Worm (Caenorhabditis elegans) whole organism, L1 larva: Measurements from ENCODE around the gene pqbp-1.1.

ENCODE experiments used
- C04F5.9 ChIP-seq: sonication (generic microtip); optimal IDR thresholded peaks from 2 replicates; lab custom pipeline; 2016; ENCODE audit warnings: missing genetic modification characterization, missing compliant biosample characterization
- C34B4.2 ChIP-seq: sonication (generic microtip); optimal IDR thresholded peaks from 2 replicates; lab custom pipeline; 2017; ENCODE audit warnings: mild to moderate bottlenecking, missing genetic modification characterization, missing compliant biosample characterization
- Y116A8C.19 ChIP-seq: sonication (generic microtip); optimal IDR thresholded peaks from 2 replicates; lab custom pipeline; 2016; ENCODE audit warnings: missing compliant biosample characterization, missing genetic modification characterization, borderline replicate concordance
- ama-1 ChIP-seq: fragments of 150-350 bp; optimal IDR thresholded peaks from 2 replicates; lab custom pipeline; 2014
- blmp-1 ChIP-seq: fragments of 150-350 bp; optimal IDR thresholded peaks from 2 replicates; lab custom pipeline; 2014; ENCODE audit warnings: missing biosample characterization, missing genetic modification characterization
- ceh-88 ChIP-seq: fragments of 200-800 bp; sonication (Bioruptor generic); IDR thresholded peaks from 2 replicates; pipeline ENCODE4 v1.3.6; 2022; ENCODE audit warnings: missing genetic modification characterization, missing compliant biosample characterization
- dpl-1 ChIP-seq, 3 experiments: fragments of 150-350 bp in 2 of 3; sonication (generic microtip) in 1 of 3; optimal IDR thresholded peaks; 2 replicates each; lab custom pipeline; 2014 to 2017; ENCODE audit warnings: missing biosample characterization in 3 of 3, missing genetic modification characterization in 3 of 3, missing genetic modification reagents in 3 of 3
- efl-1 ChIP-seq, 4 experiments: fragments of 150-350 bp; optimal IDR thresholded peaks in 3 of 4; peaks in 1 of 4; 1 replicate in 1 of 4; 2 replicates in 3 of 4; lab custom pipeline; 2014; ENCODE audit warnings: missing biosample characterization in 2 of 4, missing genetic modification characterization in 2 of 4, missing genetic modification reagents in 2 of 4
- egl-13 ChIP-seq: sonication (generic microtip); optimal IDR thresholded peaks from 2 replicates; lab custom pipeline; 2016; ENCODE audit warnings: missing genotype, missing genetic modification reagents, missing genetic modification characterization, missing compliant biosample characterization
- elt-2 ChIP-seq: sonication (generic microtip); optimal IDR thresholded peaks from 2 replicates; lab custom pipeline; 2016; ENCODE audit warnings: missing genetic modification characterization, mild to moderate bottlenecking, inconsistent platforms, missing compliant biosample characterization, missing genetic modification reagents
- elt-3 ChIP-seq, 6 experiments: fragments of 150-350 bp in 1 of 6; sonication (generic microtip); optimal IDR thresholded peaks; 2 replicates each; lab custom pipeline; 2017 to 2018; ENCODE audit warnings: missing biosample characterization in 6 of 6, missing genetic modification characterization in 6 of 6, inconsistent platforms in 1 of 6
- ets-5 ChIP-seq: fragments of 200-800 bp; sonication (Bioruptor generic); IDR thresholded peaks from 2 replicates; pipeline ENCODE4 v1.3.6; 2022; ENCODE audit warnings: missing genetic modification characterization, missing compliant biosample characterization
- fkh-10 ChIP-seq: sonication (generic microtip); optimal IDR thresholded peaks from 2 replicates; lab custom pipeline; 2017; ENCODE audit warnings: missing biosample characterization, missing genetic modification reagents, missing genetic modification characterization
- grh-1 ChIP-seq: fragments of 200-800 bp; sonication (Bioruptor generic); IDR thresholded peaks from 2 replicates; pipeline ENCODE4 v1.3.6; 2022; ENCODE audit warnings: missing genetic modification reagents, missing genetic modification characterization, missing compliant biosample characterization
- irx-1 ChIP-seq: sonication (generic microtip); optimal IDR thresholded peaks from 2 replicates; lab custom pipeline; 2016; ENCODE audit warnings: missing genetic modification characterization, missing compliant biosample characterization
- jun-1 ChIP-seq: fragments of 150-350 bp; optimal IDR thresholded peaks from 2 replicates; lab custom pipeline; 2014; ENCODE audit warnings: missing biosample characterization, missing genetic modification reagents, missing genetic modification characterization
- lin-14 ChIP-seq: fragments of 200-800 bp; sonication (Bioruptor generic); optimal IDR thresholded peaks from 2 replicates; lab custom pipeline; 2018; ENCODE audit warnings: mild to moderate bottlenecking, missing genetic modification characterization, moderate library complexity, missing compliant biosample characterization
- lin-35 ChIP-seq, 2 experiments: fragments of 150-350 bp; optimal IDR thresholded peaks; 2 replicates each; lab custom pipeline; 2014; ENCODE audit warnings: missing biosample characterization in 2 of 2, missing genetic modification characterization in 2 of 2, missing genetic modification reagents in 2 of 2
- lsy-2 ChIP-seq, 2 experiments: fragments of 150-350 bp; optimal IDR thresholded peaks; 2 replicates each; lab custom pipeline; 2014; ENCODE audit warnings: missing biosample characterization in 2 of 2, missing genetic modification characterization in 2 of 2
- mdl-1 ChIP-seq, 2 experiments: fragments of 150-350 bp; optimal IDR thresholded peaks; 2 replicates each; lab custom pipeline; 2014 to 2017; ENCODE audit warnings: missing biosample characterization in 2 of 2, missing genetic modification characterization in 2 of 2, inconsistent platforms in 1 of 2
- mep-1 ChIP-seq: fragments of 150-350 bp; optimal IDR thresholded peaks from 2 replicates; lab custom pipeline; 2014; ENCODE audit warnings: missing biosample characterization, missing genetic modification characterization
- nhr-19 ChIP-seq: fragments of 200-800 bp; sonication (Bioruptor generic); conservative IDR thresholded peaks from 2 replicates; pipeline ENCODE4 v1.3.6; 2022; ENCODE audit warnings: missing genetic modification characterization, missing compliant biosample characterization
- nhr-20 ChIP-seq: sonication (generic microtip); optimal IDR thresholded peaks from 2 replicates; lab custom pipeline; 2016; ENCODE audit warnings: mild to moderate bottlenecking, missing genetic modification characterization, missing compliant biosample characterization
- nhr-71 ChIP-seq: sonication (generic microtip); optimal IDR thresholded peaks from 2 replicates; lab custom pipeline; 2016; ENCODE audit warnings: mild to moderate bottlenecking, missing genetic modification characterization, moderate library complexity, missing compliant biosample characterization
- nhr-76 ChIP-seq: sonication (generic microtip); optimal IDR thresholded peaks from 2 replicates; lab custom pipeline; 2017; ENCODE audit warnings: missing biosample characterization, missing genetic modification characterization
- nhr-77 ChIP-seq: fragments of 150-350 bp; optimal IDR thresholded peaks from 2 replicates; lab custom pipeline; 2014; ENCODE audit warnings: missing biosample characterization, missing genetic modification characterization
- nhr-84 ChIP-seq: sonication (generic microtip); optimal IDR thresholded peaks from 2 replicates; lab custom pipeline; 2017; ENCODE audit warnings: missing biosample characterization, missing genetic modification characterization
- nhr-85 ChIP-seq: sonication (generic microtip); peaks from one replicate; lab custom pipeline; 2016; ENCODE audit warnings: missing genetic modification characterization, inconsistent platforms, missing compliant biosample characterization
- nhr-90 ChIP-seq: sonication (generic microtip); optimal IDR thresholded peaks from 2 replicates; lab custom pipeline; 2016; ENCODE audit warnings: mild to moderate bottlenecking, missing genetic modification characterization, missing compliant biosample characterization; ENCODE audit not compliant: poor library complexity
- pag-3 ChIP-seq: sonication (generic microtip); optimal IDR thresholded peaks from 2 replicates; lab custom pipeline; 2017; ENCODE audit warnings: missing genetic modification characterization, mild to moderate bottlenecking, missing compliant biosample characterization, antibody characterized with exemption, borderline replicate concordance; ENCODE audit not compliant: insufficient read depth
- pqm-1 ChIP-seq: sonication (generic microtip); optimal IDR thresholded peaks from 3 replicates; lab custom pipeline; 2017; ENCODE audit warnings: missing biosample characterization, missing genetic modification characterization
- rnt-1 ChIP-seq: sonication (generic microtip); optimal IDR thresholded peaks from 2 replicates; lab custom pipeline; 2016; ENCODE audit warnings: mild to moderate bottlenecking, missing genetic modification characterization, moderate library complexity, missing compliant biosample characterization
- snpc-4 ChIP-seq: fragments of 150-350 bp; optimal IDR thresholded peaks from 2 replicates; lab custom pipeline; 2014; ENCODE audit warnings: missing biosample characterization, missing genetic modification characterization
- snu-23 ChIP-seq: sonication (generic microtip); optimal IDR thresholded peaks from 2 replicates; lab custom pipeline; 2016; ENCODE audit warnings: missing genetic modification characterization, missing compliant biosample characterization
- swsn-7 ChIP-seq: sonication (generic microtip); optimal IDR thresholded peaks from 2 replicates; lab custom pipeline; 2016; ENCODE audit warnings: missing genetic modification characterization, missing compliant biosample characterization
- tbx-2 ChIP-seq: sonication (generic microtip); optimal IDR thresholded peaks from 2 replicates; lab custom pipeline; 2016; ENCODE audit warnings: missing genetic modification characterization, missing compliant biosample characterization
- tlp-1 ChIP-seq: fragments of 150-350 bp; optimal IDR thresholded peaks from 2 replicates; lab custom pipeline; 2014; ENCODE audit warnings: missing biosample characterization, missing genetic modification characterization
- unc-130 ChIP-seq: fragments of 150-350 bp; optimal IDR thresholded peaks from 2 replicates; lab custom pipeline; 2017; ENCODE audit warnings: missing biosample characterization, missing genetic modification characterization, inconsistent platforms
- unc-86 ChIP-seq: sonication (generic microtip); optimal IDR thresholded peaks from 2 replicates; lab custom pipeline; 2016; ENCODE audit warnings: missing genetic modification characterization, missing compliant biosample characterization
- zag-1 ChIP-seq: fragments of 150-350 bp; optimal IDR thresholded peaks from 2 replicates; lab custom pipeline; 2014; ENCODE audit warnings: missing biosample characterization, missing genetic modification characterization
- ztf-11 ChIP-seq, 2 experiments: sonication (generic microtip); optimal IDR thresholded peaks; 2 replicates each; lab custom pipeline; 2016 to 2017; ENCODE audit warnings: missing genetic modification characterization in 2 of 2, missing biosample characterization in 1 of 2, missing compliant biosample characterization in 1 of 2
- ztf-4 ChIP-seq: fragments of 150-350 bp; optimal IDR thresholded peaks from 2 replicates; lab custom pipeline; 2014; ENCODE audit warnings: missing biosample characterization, missing genetic modification characterization

pqbp-1.1 gene

ce11 chrIV:275146-275545 is 13.7 kb upstream of the pqbp-1.1 start (continued):
- TF ChIP-seq ztf-11 (tag; optimal IDR thresholded peaks at IDR 0.05; lab: Kevin White, UChicago) = no peak
- TF ChIP-seq, all 84 proteins: peak for 2

ce11 chrIV:274185-274584 is 12.7 kb upstream of the pqbp-1.1 start, which contains the start of gene sma-10:
TSS of gene sma-10 (plus strand) at chrIV:274420.
- no peak for TF ChIP-seq irx-1 (tag; lab: Kevin White, UChicago)
- TF ChIP-seq ama-1 (lab: Kevin White, UChicago) = no peak
- TF ChIP-seq nhr-90 (tag; lab: Kevin White, UChicago) = peak; percentile 67
- TF ChIP-seq rnt-1 (tag; lab: Kevin White, UChicago) = no peak
- peak; percentile 71 for TF ChIP-seq pqm-1 (tag; lab: Kevin White, UChicago)
- peak in 1 of 2 experiments; percentile 62 for TF ChIP-seq lsy-2 (tag; optimal IDR thresholded peaks at IDR 0.05; lab: Kevin White, UChicago)
- TF ChIP-seq snu-23 = peak; percentile 55
- peak; percentile 9 for TF ChIP-seq nhr-85
- TF ChIP-seq C04F5.9 (tag; lab: Kevin White, UChicago) = no peak
- TF ChIP-seq C34B4.2 (tag; lab: Kevin White, UChicago) = no peak
- no peak for TF ChIP-seq grh-1 (GFP tag; lab: Robert Waterston, UW)
- peak; percentile 28 for TF ChIP-seq mep-1
- TF ChIP-seq tlp-1 (tag; lab: Kevin White, UChicago) = no peak
- peak in 1 of 2 experiments; percentile 72 for TF ChIP-seq lin-35 (GFP tag; optimal IDR thresholded peaks at IDR 0.05; lab: Kevin White, UChicago)
- TF ChIP-seq unc-86 (tag; lab: Kevin White, UChicago) = no peak
- TF ChIP-seq ceh-88 = no peak
- no peak for TF ChIP-seq nhr-84 (tag; lab: Kevin White, UChicago)
- TF ChIP-seq nhr-77 = peak; percentile 31
- no peak for TF ChIP-seq ets-5 (GFP tag; lab: Robert Waterston, UW)
- TF ChIP-seq lin-14 (GFP tag; lab: Kevin White, UChicago) = peak; percentile 68
- TF ChIP-seq jun-1 (tag; lab: Kevin White, UChicago) = peak; percentile 35
- TF ChIP-seq blmp-1 (tag; lab: Kevin White, UChicago) = peak; percentile 63
- TF ChIP-seq mdl-1 (tag; optimal IDR thresholded peaks at IDR 0.05; lab: Kevin White, UChicago) = peak in 1 of 2 experiments; percentile 56
- TF ChIP-seq unc-130 (tag; lab: Kevin White, UChicago) = no peak
- no peak for TF ChIP-seq swsn-7 (tag; lab: Kevin White, UChicago)
- TF ChIP-seq elt-2 (tag; lab: Kevin White, UChicago) = peak; percentile 91
- peak in 1 of 2 experiments; percentile 22 for TF ChIP-seq efl-1 (optimal IDR thresholded peaks at IDR 0.05; lab: Kevin White, UChicago)
- TF ChIP-seq efl-1 (GFP tag; optimal IDR thresholded peaks at IDR 0.05 in 1 of 2; lab: Kevin White, UChicago) = peak in 1 of 2 experiments; percentile 32
- TF ChIP-seq zag-1 (tag; lab: Kevin White, UChicago) = no peak
- TF ChIP-seq pag-3 (tag; lab: Kevin White, UChicago) = no peak
- TF ChIP-seq dpl-1 (GFP tag; optimal IDR thresholded peaks at IDR 0.05; lab: Kevin White, UChicago) = peak in 2 of 3 experiments; percentile 7 to 21
- TF ChIP-seq nhr-71 = peak; percentile 61
- TF ChIP-seq fkh-10 (GFP tag; lab: Kevin White, UChicago) = no peak
- no peak for TF ChIP-seq egl-13 (tag; lab: Kevin White, UChicago)
- TF ChIP-seq nhr-76 (tag; lab: Kevin White, UChicago) = no peak
- peak; percentile 1 for TF ChIP-seq tbx-2
- no peak for TF ChIP-seq Y116A8C.19 (tag; lab: Kevin White, UChicago)
- TF ChIP-seq nhr-20 (tag; lab: Kevin White, UChicago) = peak; percentile 68
- TF ChIP-seq ztf-4 (tag; lab: Kevin White, UChicago) = no peak
- TF ChIP-seq nhr-19 (GFP tag; lab: Robert Waterston, UW) = peak; percentile 24; the same call in 1 of the 2 replicates
- TF ChIP-seq elt-3 (tag; optimal IDR thresholded peaks at IDR 0.05; lab: Kevin White, UChicago) = peak in 4 of 6 experiments; percentile 23 to 91 (median 56)
- no peak for TF ChIP-seq snpc-4 (tag; lab: Kevin White, UChicago)
- TF ChIP-seq, all 84 proteins: peak for 20
